Fruit fly (Drosophila melanogaster) whole organism, embryonic: ENCODE results near the gene sloth1.

ENCODE experiments used
- Atf-2 ChIP-seq: fragments of 200-800 bp; sonication (Bioruptor generic); optimal IDR thresholded peaks from 2 replicates; lab custom pipeline; 2016; ENCODE audit warnings: missing biosample characterization, missing genetic modification characterization
- CG10274 ChIP-seq: fragments of 200-800 bp; sonication (Bioruptor generic); optimal IDR thresholded peaks from 3 replicates; lab custom pipeline; 2017; ENCODE audit warnings: missing biosample characterization, mild to moderate bottlenecking, missing genetic modification characterization
- CG17186 ChIP-seq: fragments of 200-800 bp; sonication (Bioruptor generic); optimal IDR thresholded peaks from 3 replicates; lab custom pipeline; 2017; ENCODE audit warnings: missing biosample characterization, missing genetic modification reagents, missing genetic modification characterization
- CG18599 ChIP-seq: fragments of 200-800 bp; sonication (Bioruptor generic); optimal IDR thresholded peaks from 3 replicates; lab custom pipeline; 2017; ENCODE audit warnings: missing biosample characterization, missing genetic modification characterization, mild to moderate bottlenecking, moderate library complexity, missing genetic modification reagents
- CG34422 ChIP-seq: fragments of 200-800 bp; sonication (Bioruptor generic); IDR thresholded peaks from 3 replicates; pipeline ENCODE4 v1.3.6; 2022; ENCODE audit warnings: missing biosample characterization, missing genetic modification characterization
- CG6272 ChIP-seq: fragments of 200-800 bp; sonication (Bioruptor generic); IDR thresholded peaks from 2 replicates; pipeline ENCODE4 v1.3.6; 2022; ENCODE audit warnings: missing biosample characterization, missing genetic modification characterization
- Hmr ChIP-seq: fragments of 200-800 bp; sonication (Bioruptor generic); optimal IDR thresholded peaks from 3 replicates; lab custom pipeline; 2017; ENCODE audit warnings: mild to moderate bottlenecking, missing biosample characterization, missing genetic modification reagents, missing genetic modification characterization
- Mad ChIP-seq: fragments of 200-800 bp; sonication (Bioruptor generic); optimal IDR thresholded peaks from 2 replicates; lab custom pipeline; 2016; ENCODE audit warnings: missing biosample characterization, missing genetic modification characterization
- esg ChIP-seq: fragments of 200-800 bp; sonication (Bioruptor generic); conservative IDR thresholded peaks from 2 replicates; pipeline ENCODE4 v1.3.6; 2022; ENCODE audit warnings: missing biosample characterization, missing genetic modification characterization
- maf-S ChIP-seq: fragments of 200-800 bp; sonication (Bioruptor generic); optimal IDR thresholded peaks from 2 replicates; lab custom pipeline; 2016; ENCODE audit warnings: missing biosample characterization, missing genetic modification characterization
- prd ChIP-seq, 3 experiments: fragments of >200 bp in 2 of 3; fragments of 200-800 bp in 1 of 3; sonication (Bioruptor generic) in 1 of 3; optimal IDR thresholded peaks in 2 of 3; IDR thresholded peaks in 1 of 3; 2 replicates in 2 of 3; 3 replicates in 1 of 3; pipeline versions ENCODE4 v1.3.6 to Lab custom; 2017 to 2022; ENCODE audit warnings: missing biosample characterization in 1 of 3, missing genetic modification characterization in 1 of 3
- sug ChIP-seq: fragments of 200-800 bp; optimal IDR thresholded peaks from 2 replicates; lab custom pipeline; 2019; ENCODE audit warnings: missing biosample characterization, mild to moderate bottlenecking, missing genetic modification characterization, moderate library complexity
- vfl ChIP-seq: fragments of 200-800 bp; sonication (Bioruptor generic); optimal IDR thresholded peaks from 2 replicates; lab custom pipeline; 2016; ENCODE audit warnings: missing biosample characterization, missing genetic modification characterization
- wor ChIP-seq: fragments of 200-800 bp; sonication (Bioruptor generic); IDR thresholded peaks from 2 replicates; pipeline ENCODE4 v1.3.6; 2022; ENCODE audit warnings: missing biosample characterization, missing genetic modification characterization

- TF ChIP-seq CG17186 (GFP tag; lab: Kevin White, UChicago) (no peak), wor (GFP tag; lab: Robert Waterston, UW) (no peak), CG6272 (GFP tag; lab: Robert Waterston, UW) (no peak), sug (no peak), Atf-2 (no peak), CG10274 (GFP tag; lab: Kevin White, UChicago) (no peak), maf-S (no peak), esg (no peak), vfl (GFP tag; lab: Kevin White, UChicago) (no peak), CG34422 (GFP tag; lab: Robert Waterston, UW) (no peak), Mad (no peak), Hmr (no peak), CG18599 (GFP tag; lab: Kevin White, UChicago) (no peak), prd (optimal IDR thresholded peaks at IDR 0.05; lab: Kevin White, UChicago) (no peak), prd (GFP tag; IDR thresholded peaks at IDR 0.05; lab: Robert Waterston, UW) (no peak)
These were observed 24.1 kb upstream of the sloth1 start for dm6 chrX:6987091-6987490.
